Fruit fly (Drosophila melanogaster) whole organism, prepupa: ENCODE measurements around the gene Pstk.

Source experiments
- Blimp-1 ChIP-seq: fragments of 200-800 bp; sonication (Bioruptor generic); optimal IDR thresholded peaks from 3 replicates; lab custom pipeline; 2017; ENCODE audit warnings: missing biosample characterization, missing genetic modification characterization, mild to moderate bottlenecking, moderate library complexity, missing genetic modification reagents
- CG10669 ChIP-seq: fragments of 200-800 bp; sonication (Bioruptor generic); optimal IDR thresholded peaks from 3 replicates; lab custom pipeline; 2018; ENCODE audit warnings: missing biosample characterization, mild to moderate bottlenecking, missing genetic modification characterization, moderate library complexity
- CG11294 ChIP-seq: fragments of 200-800 bp; sonication (Bioruptor generic); IDR thresholded peaks from 2 replicates; pipeline ENCODE4 v1.3.6; 2022; ENCODE audit warnings: missing biosample characterization, missing genetic modification characterization
- CG11762 ChIP-seq: fragments of 200-800 bp; sonication (Bioruptor generic); optimal IDR thresholded peaks from 3 replicates; lab custom pipeline; 2016; ENCODE audit warnings: missing biosample characterization, missing genetic modification characterization; ENCODE audit not compliant: insufficient read depth
- CG1621 ChIP-seq: fragments of 200-800 bp; sonication (Bioruptor generic); optimal IDR thresholded peaks from 3 replicates; lab custom pipeline; 2018; ENCODE audit warnings: missing biosample characterization, mild to moderate bottlenecking, missing genetic modification characterization
- CG16779 ChIP-seq: fragments of 200-800 bp; sonication (Bioruptor generic); optimal IDR thresholded peaks from 3 replicates; lab custom pipeline; 2017; ENCODE audit warnings: missing biosample characterization, mild to moderate bottlenecking, missing genetic modification characterization
- CG3032 ChIP-seq: fragments of 200-800 bp; optimal IDR thresholded peaks from 2 replicates; lab custom pipeline; 2019; ENCODE audit warnings: missing biosample characterization, mild to moderate bottlenecking, missing genetic modification characterization, moderate library complexity
- CG31627 ChIP-seq: fragments of 200-800 bp; sonication (Bioruptor generic); optimal IDR thresholded peaks from 3 replicates; lab custom pipeline; 2016; ENCODE audit warnings: missing biosample characterization, missing genetic modification characterization
- CG3919 ChIP-seq: fragments of 200-800 bp; sonication (Bioruptor generic); optimal IDR thresholded peaks from 3 replicates; lab custom pipeline; 2016; ENCODE audit warnings: missing biosample characterization, missing genetic modification characterization
- CG4318 ChIP-seq: fragments of 200-800 bp; sonication (Bioruptor generic); optimal IDR thresholded peaks from 3 replicates; lab custom pipeline; 2017; ENCODE audit warnings: missing biosample characterization, mild to moderate bottlenecking, missing genetic modification characterization
- CG6163 ChIP-seq: fragments of 200-800 bp; sonication (Bioruptor generic); IDR thresholded peaks from 3 replicates; pipeline ENCODE4 v1.3.6; 2022; ENCODE audit warnings: missing biosample characterization, missing genetic modification characterization
- CG6808 ChIP-seq: fragments of 200-800 bp; sonication (Bioruptor generic); optimal IDR thresholded peaks from 3 replicates; lab custom pipeline; 2017; ENCODE audit warnings: missing biosample characterization, missing genetic modification characterization, mild to moderate bottlenecking, moderate library complexity, missing genetic modification reagents
- CG6854 ChIP-seq: fragments of 200-800 bp; sonication (Bioruptor generic); optimal IDR thresholded peaks from 2 replicates; lab custom pipeline; 2017; ENCODE audit warnings: missing biosample characterization, mild to moderate bottlenecking, missing genetic modification characterization
- CG7368 ChIP-seq: fragments of 200-800 bp; sonication (Bioruptor generic); optimal IDR thresholded peaks from 3 replicates; lab custom pipeline; 2016; ENCODE audit warnings: missing biosample characterization, missing genetic modification characterization
- CG8632 ChIP-seq: fragments of 200-800 bp; sonication (Bioruptor generic); optimal IDR thresholded peaks from 3 replicates; lab custom pipeline; 2016; ENCODE audit warnings: missing biosample characterization, missing genetic modification characterization
- Eip75B ChIP-seq: fragments of 200-800 bp; sonication (Bioruptor generic); optimal IDR thresholded peaks from 3 replicates; lab custom pipeline; 2016; ENCODE audit warnings: missing biosample characterization, missing genetic modification characterization
- Eip78C ChIP-seq: fragments of 200-800 bp; sonication (Bioruptor generic); peaks from one replicate; lab custom pipeline; 2016; ENCODE audit warnings: missing biosample characterization, missing genetic modification characterization
- Ets96B ChIP-seq: fragments of 200-800 bp; optimal IDR thresholded peaks from 2 replicates; lab custom pipeline; 2019; ENCODE audit warnings: missing biosample characterization, mild to moderate bottlenecking, missing genetic modification characterization, moderate library complexity
- Gug ChIP-seq: fragments of 200-800 bp; sonication (Bioruptor generic); IDR thresholded peaks from 2 replicates; pipeline ENCODE4 v1.3.6; 2022; ENCODE audit warnings: missing biosample characterization, missing genetic modification characterization
- Hr39 ChIP-seq: fragments of 200-800 bp; sonication (Bioruptor generic); optimal IDR thresholded peaks from 2 replicates; lab custom pipeline; 2016; ENCODE audit warnings: missing biosample characterization, missing genetic modification characterization
- Hr4 ChIP-seq: fragments of 200-800 bp; sonication (Bioruptor generic); optimal IDR thresholded peaks from 3 replicates; lab custom pipeline; 2016; ENCODE audit warnings: missing biosample characterization, missing genetic modification characterization
- Met ChIP-seq: fragments of 200-800 bp; sonication (Bioruptor generic); optimal IDR thresholded peaks from 3 replicates; lab custom pipeline; 2016; ENCODE audit warnings: missing biosample characterization, missing genetic modification characterization
- Sox102F ChIP-seq: fragments of 200-800 bp; sonication (Bioruptor generic); optimal IDR thresholded peaks from 2 replicates; lab custom pipeline; 2016; ENCODE audit warnings: missing biosample characterization, mild to moderate bottlenecking, missing genetic modification characterization
- Sox14 ChIP-seq: fragments of 200-800 bp; sonication (Bioruptor generic); optimal IDR thresholded peaks from 3 replicates; lab custom pipeline; 2016; ENCODE audit warnings: missing biosample characterization, missing genetic modification characterization
- cyc ChIP-seq: fragments of 200-800 bp; sonication (Bioruptor generic); optimal IDR thresholded peaks from 3 replicates; lab custom pipeline; 2016; ENCODE audit warnings: missing biosample characterization, missing genetic modification characterization
- dac ChIP-seq: fragments of 200-800 bp; sonication (Bioruptor generic); optimal IDR thresholded peaks from 2 replicates; lab custom pipeline; 2017; ENCODE audit warnings: missing biosample characterization, mild to moderate bottlenecking, missing genetic modification characterization
- eg ChIP-seq: fragments of 200-800 bp; sonication (Bioruptor generic); IDR thresholded peaks from 3 replicates; pipeline ENCODE4 v1.3.6; 2022; ENCODE audit warnings: missing biosample characterization, missing genetic modification characterization
- esn ChIP-seq: fragments of 200-800 bp; sonication (Bioruptor generic); optimal IDR thresholded peaks from 2 replicates; lab custom pipeline; 2016; ENCODE audit warnings: missing biosample characterization, mild to moderate bottlenecking, missing genetic modification characterization, moderate library complexity
- fd59A ChIP-seq: fragments of 200-800 bp; sonication (Bioruptor generic); optimal IDR thresholded peaks from 2 replicates; lab custom pipeline; 2017; ENCODE audit warnings: missing biosample characterization, mild to moderate bottlenecking, missing genetic modification characterization, missing genetic modification reagents
- fd85E ChIP-seq: fragments of 200-800 bp; sonication (Bioruptor generic); optimal IDR thresholded peaks from 3 replicates; lab custom pipeline; 2016; ENCODE audit warnings: missing biosample characterization, missing genetic modification characterization
- fkh ChIP-seq: fragments of 200-800 bp; sonication (Bioruptor generic); optimal IDR thresholded peaks from 3 replicates; lab custom pipeline; 2017; ENCODE audit warnings: missing biosample characterization, mild to moderate bottlenecking, missing genetic modification characterization, moderate library complexity
- net ChIP-seq: fragments of 200-800 bp; sonication (Bioruptor generic); optimal IDR thresholded peaks from 3 replicates; lab custom pipeline; 2016; ENCODE audit warnings: missing biosample characterization, missing genetic modification characterization
- salr ChIP-seq, 2 experiments: fragments of 200-800 bp; sonication (Bioruptor generic); optimal IDR thresholded peaks; 3 replicates each; lab custom pipeline; 2016 to 2018; ENCODE audit warnings: missing biosample characterization in 2 of 2, missing genetic modification characterization in 2 of 2, mild to moderate bottlenecking in 1 of 2
- spab ChIP-seq: fragments of 200-800 bp; sonication (Bioruptor generic); optimal IDR thresholded peaks from 2 replicates; lab custom pipeline; 2017; ENCODE audit warnings: missing biosample characterization, mild to moderate bottlenecking, missing genetic modification characterization, missing genetic modification reagents
- ss ChIP-seq, 2 experiments: fragments of 200-800 bp; sonication (Bioruptor generic); optimal IDR thresholded peaks; 2 replicates in 1 of 2; 3 replicates in 1 of 2; lab custom pipeline; 2017 to 2018; ENCODE audit warnings: mild to moderate bottlenecking in 2 of 2, missing biosample characterization in 2 of 2, missing genetic modification characterization in 2 of 2, moderate library complexity in 1 of 2
- svp ChIP-seq: fragments of 200-800 bp; sonication (Bioruptor generic); peaks from one replicate; lab custom pipeline; 2016; ENCODE audit warnings: missing biosample characterization, missing genetic modification characterization
- vri ChIP-seq: fragments of 200-800 bp; sonication (Bioruptor generic); optimal IDR thresholded peaks from 3 replicates; lab custom pipeline; 2016; ENCODE audit warnings: missing biosample characterization, mild to moderate bottlenecking, missing genetic modification characterization

The Pstk gene

dm6 chrX:19611226-19611625, 7.1 kb downstream of the Pstk start, which contains the start of the genes Shawn and Tyler:
Gene Shawn, plus strand, starts transcription at chrX:19611526.
Gene Tyler, plus strand, starts transcription at chrX:19611526.
- TF ChIP-seq CG11294 (GFP tag; lab: Robert Waterston, UW) (no peak), Gug (GFP tag; lab: Robert Waterston, UW) (no peak), dac (GFP tag; lab: Kevin White, UChicago) (no peak), CG10669 (GFP tag; lab: Kevin White, UChicago) (no peak), cyc (GFP tag; lab: Kevin White, UChicago) (no peak), fkh (GFP tag; lab: Kevin White, UChicago) (no peak), CG7368 (GFP tag; lab: Kevin White, UChicago) (no peak), CG6854 (GFP tag; lab: Kevin White, UChicago) (no peak), CG16779 (tag; lab: Kevin White, UChicago) (no peak)

dm6 chrX:19608042-19608609, 10.2 kb downstream of the Pstk start:
- TF ChIP-seq Blimp-1 (GFP tag; lab: Kevin White, UChicago) = no peak
- peak; percentile 18 for TF ChIP-seq Eip78C
- TF ChIP-seq cyc (GFP tag; lab: Kevin White, UChicago) = no peak
- TF ChIP-seq fkh (GFP tag; lab: Kevin White, UChicago) = peak; percentile 77
- no peak for TF ChIP-seq CG3919 (GFP tag; lab: Kevin White, UChicago)
- no peak for TF ChIP-seq spab (GFP tag; lab: Kevin White, UChicago)
- no peak for TF ChIP-seq CG7368 (GFP tag; lab: Kevin White, UChicago)
- peak; percentile 57 for TF ChIP-seq vri

DNA sequence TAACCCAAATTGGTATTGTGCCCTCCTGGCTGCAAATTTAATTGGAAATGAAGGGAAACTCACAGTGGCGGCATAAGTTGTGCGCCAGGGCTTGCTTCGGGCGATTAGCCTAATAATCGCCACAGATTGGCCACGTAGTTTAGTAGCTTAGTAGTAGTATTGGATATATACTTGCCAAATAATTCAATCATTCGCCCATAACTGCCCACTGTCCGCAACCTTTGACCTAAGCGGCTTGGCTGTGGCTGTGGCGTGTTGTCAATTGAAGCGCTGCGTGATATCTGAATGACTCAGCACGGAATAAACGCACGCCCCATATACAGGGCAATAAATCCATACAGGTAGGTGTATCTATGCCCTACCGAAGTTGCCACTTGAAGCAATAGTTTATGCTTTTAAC, 11.4 kb downstream of the Pstk start:
- TF ChIP-seq spab (GFP tag; lab: Kevin White, UChicago) (no peak), svp (GFP tag; lab: Kevin White, UChicago) (peak; percentile 77), CG16779 (tag; lab: Kevin White, UChicago) (no peak)

dm6 chrX:19606558-19606957, 11.8 kb downstream of the Pstk start:
- no peak for TF ChIP-seq CG6163 (GFP tag; lab: Robert Waterston, UW)
- no peak for TF ChIP-seq salr (GFP tag; optimal IDR thresholded peaks at IDR 0.05; lab: Kevin White, UChicago)
- TF ChIP-seq CG11762 (GFP tag; lab: Kevin White, UChicago) = no peak
- TF ChIP-seq Hr39 (GFP tag; lab: Kevin White, UChicago) = no peak
- no peak for TF ChIP-seq CG4318 (GFP tag; lab: Kevin White, UChicago)
- TF ChIP-seq CG31627 (GFP tag; lab: Kevin White, UChicago) = no peak
- TF ChIP-seq, all 60 proteins: peak for 0

dm6 chrX:19605915-19606314, 12.4 kb downstream of the Pstk start:
- TF ChIP-seq net (GFP tag; lab: Kevin White, UChicago) = peak; percentile 10
- TF ChIP-seq fkh (GFP tag; lab: Kevin White, UChicago) = peak; percentile 37
- no peak for TF ChIP-seq salr (GFP tag; optimal IDR thresholded peaks at IDR 0.05; lab: Kevin White, UChicago)

DNA sequence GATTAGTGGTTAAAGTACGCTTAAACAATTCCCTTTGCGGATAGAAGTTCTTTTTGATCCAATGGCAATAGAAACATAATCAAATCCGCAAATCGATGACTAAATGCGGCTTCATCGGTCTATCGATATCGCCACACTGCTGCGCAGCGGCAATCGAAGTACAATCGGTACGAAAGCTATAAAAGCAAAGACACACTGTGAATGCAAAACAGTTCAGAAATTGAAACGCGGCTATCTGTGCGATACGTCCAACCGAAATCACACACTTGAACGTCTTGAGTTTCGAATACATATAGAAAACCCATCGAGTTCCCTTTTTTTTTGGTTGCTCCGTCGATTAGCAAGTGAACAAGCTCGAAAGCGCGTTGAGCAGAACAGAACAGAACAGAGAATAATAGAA, 13.3 kb downstream of the Pstk start, which contains the start of gene CG14207:
TSS of gene CG14207 (plus strand) at position 203 of the 400 bp plus-strand sequence.
- TF ChIP-seq fkh (GFP tag; lab: Kevin White, UChicago) = no peak
- peak; percentile 11 for TF ChIP-seq Sox102F (GFP tag; lab: Kevin White, UChicago)
- TF ChIP-seq dac (GFP tag; lab: Kevin White, UChicago) = no peak
- no peak for TF ChIP-seq CG7368 (GFP tag; lab: Kevin White, UChicago)
- no peak for TF ChIP-seq net (GFP tag; lab: Kevin White, UChicago)
- peak; percentile 34 for TF ChIP-seq Sox14 (GFP tag; lab: Kevin White, UChicago)
- TF ChIP-seq CG6808 (GFP tag; lab: Kevin White, UChicago) = peak; percentile 31
- peak; percentile 2 for TF ChIP-seq CG3919 (GFP tag; lab: Kevin White, UChicago)
- TF ChIP-seq esn = peak; percentile 19
- no peak for TF ChIP-seq CG6854 (GFP tag; lab: Kevin White, UChicago)
- TF ChIP-seq fd85E (GFP tag; lab: Kevin White, UChicago) = no peak
- peak; percentile 50 for TF ChIP-seq vri
- TF ChIP-seq Eip75B (GFP tag; lab: Kevin White, UChicago) = no peak
- TF ChIP-seq CG6163 (GFP tag; lab: Robert Waterston, UW) = peak; percentile 47; the same call in 1 of the 3 replicates
- no peak for TF ChIP-seq CG8632 (GFP tag; lab: Kevin White, UChicago)
- no peak for TF ChIP-seq Ets96B (tag; lab: Kevin White, UChicago)
- peak; percentile 0 for TF ChIP-seq CG3032 (tag; lab: Kevin White, UChicago)
- TF ChIP-seq fd59A (GFP tag; lab: Kevin White, UChicago) = no peak
- peak; percentile 29 for TF ChIP-seq CG16779 (tag; lab: Kevin White, UChicago)
- TF ChIP-seq CG1621 (tag; lab: Kevin White, UChicago) = no peak
- TF ChIP-seq Met (GFP tag; lab: Kevin White, UChicago) = peak; percentile 3
- TF ChIP-seq eg = peak; percentile 28; the same call in 1 of the 3 replicates
- TF ChIP-seq Hr4 (GFP tag; lab: Kevin White, UChicago) = no peak
- peak; percentile 2 to 10 for TF ChIP-seq ss (GFP tag; optimal IDR thresholded peaks at IDR 0.05; lab: Kevin White, UChicago)
- peak; percentile 66 for TF ChIP-seq Eip78C
- TF ChIP-seq CG11762 (GFP tag; lab: Kevin White, UChicago) = no peak
